Worm (Caenorhabditis elegans) whole organism, L4 larva: ENCODE results near the gene nlp-22.

Source experiments
- F26F4.8 ChIP-seq: fragments of 200-800 bp; sonication (Bioruptor generic); conservative IDR thresholded peaks from 2 replicates; pipeline ENCODE4 v1.3.6; 2022; ENCODE audit warnings: missing genetic modification characterization, missing compliant biosample characterization
- F37D6.2 ChIP-seq: sonication (generic microtip); optimal IDR thresholded peaks from 2 replicates; lab custom pipeline; 2016; ENCODE audit warnings: mild to moderate bottlenecking, missing genetic modification characterization, missing compliant biosample characterization
- F44E2.7 ChIP-seq: fragments of 200-800 bp; sonication (Bioruptor generic); IDR thresholded peaks from 2 replicates; pipeline ENCODE4 v2.1.2; 2022; ENCODE audit warnings: missing genetic modification characterization, missing compliant biosample characterization
- aly-2 ChIP-seq: sonication (generic microtip); optimal IDR thresholded peaks from 2 replicates; lab custom pipeline; 2018; ENCODE audit warnings: missing biosample characterization, missing genetic modification characterization
- arid-1 ChIP-seq: fragments of 200-800 bp; sonication (Bioruptor generic); conservative IDR thresholded peaks from 2 replicates; pipeline ENCODE4 v1.3.6; 2022; ENCODE audit warnings: missing genetic modification reagents, missing genetic modification characterization, missing compliant biosample characterization
- ctbp-1 ChIP-seq: fragments of 200-800 bp; sonication (Bioruptor generic); IDR thresholded peaks from 2 replicates; pipeline ENCODE4 v1.3.6; 2022; ENCODE audit warnings: missing genetic modification reagents, missing genetic modification characterization, missing compliant biosample characterization
- daf-19 ChIP-seq: fragments of 200-800 bp; sonication (Bioruptor generic); conservative IDR thresholded peaks from 2 replicates; pipeline ENCODE4 v1.3.6; 2022; ENCODE audit warnings: missing genetic modification characterization, missing compliant biosample characterization
- dmd-6 ChIP-seq: fragments of 200-800 bp; sonication (Bioruptor generic); IDR thresholded peaks from 2 replicates; pipeline ENCODE4 v1.3.6; 2022; ENCODE audit warnings: missing genetic modification reagents, missing genetic modification characterization, missing compliant biosample characterization
- dmd-8 ChIP-seq: fragments of 200-800 bp; sonication (Bioruptor generic); IDR thresholded peaks from 2 replicates; pipeline ENCODE4 v1.3.6; 2022; ENCODE audit warnings: missing genetic modification characterization, missing compliant biosample characterization
- dpl-1 ChIP-seq: fragments of 150-350 bp; optimal IDR thresholded peaks from 2 replicates; lab custom pipeline; 2014; ENCODE audit warnings: missing biosample characterization, missing genetic modification reagents, missing genetic modification characterization
- duxl-1 ChIP-seq: sonication (generic microtip); optimal IDR thresholded peaks from 2 replicates; lab custom pipeline; 2016; ENCODE audit warnings: mild to moderate bottlenecking, missing genetic modification characterization, moderate library complexity, missing compliant biosample characterization; ENCODE audit not compliant: poor library complexity
- dve-1 ChIP-seq: sonication (generic microtip); optimal IDR thresholded peaks from 2 replicates; lab custom pipeline; 2017; ENCODE audit warnings: antibody characterized with exemption, mild to moderate bottlenecking, missing genetic modification characterization, missing compliant biosample characterization; ENCODE audit not compliant: insufficient read depth
- egl-43 ChIP-seq: fragments of 200-800 bp; sonication (Bioruptor generic); IDR thresholded peaks from 2 replicates; pipeline ENCODE4 v1.3.6; 2022; ENCODE audit warnings: missing genetic modification reagents, missing genetic modification characterization, missing compliant biosample characterization
- hif-1 ChIP-seq, 2 experiments: sonication (generic microtip); optimal IDR thresholded peaks; 2 replicates each; lab custom pipeline; 2016 to 2017; ENCODE audit warnings: missing compliant biosample characterization in 2 of 2, missing genetic modification characterization in 2 of 2, missing genetic modification reagents in 2 of 2, missing genotype in 2 of 2, mild to moderate bottlenecking in 1 of 2
- hlh-11 ChIP-seq: fragments of 200-800 bp; sonication (Bioruptor generic); optimal IDR thresholded peaks from 2 replicates; lab custom pipeline; 2018; ENCODE audit warnings: mild to moderate bottlenecking, missing genetic modification characterization, missing compliant biosample characterization
- hlh-30 ChIP-seq: sonication (generic microtip); optimal IDR thresholded peaks from 2 replicates; lab custom pipeline; 2017; ENCODE audit warnings: antibody characterized with exemption, mild to moderate bottlenecking, missing genetic modification characterization, missing compliant biosample characterization; ENCODE audit not compliant: insufficient read depth
- hmg-1.1 ChIP-seq: fragments of 200-800 bp; sonication (Bioruptor generic); IDR thresholded peaks from 2 replicates; pipeline ENCODE4 v1.3.6; 2022; ENCODE audit warnings: missing genetic modification reagents, missing genetic modification characterization, missing compliant biosample characterization
- lsy-2 ChIP-seq, 2 experiments: fragments of 150-350 bp in 1 of 2; sonication (generic microtip) in 1 of 2; optimal IDR thresholded peaks; 2 replicates each; lab custom pipeline; 2014 to 2017; ENCODE audit warnings: missing biosample characterization in 2 of 2, missing genetic modification characterization in 2 of 2
- mdl-1 ChIP-seq, 2 experiments: fragments of 150-350 bp in 1 of 2; sonication (generic microtip) in 1 of 2; optimal IDR thresholded peaks; 2 replicates each; lab custom pipeline; 2014 to 2017; ENCODE audit warnings: missing biosample characterization in 2 of 2, missing genetic modification characterization in 2 of 2
- mep-1 ChIP-seq: fragments of 150-350 bp; sonication (generic microtip); optimal IDR thresholded peaks from 3 replicates; lab custom pipeline; 2014; ENCODE audit warnings: missing biosample characterization, missing genetic modification characterization
- mes-2 ChIP-seq: sonication (generic microtip); optimal IDR thresholded peaks from 2 replicates; lab custom pipeline; 2016; ENCODE audit warnings: missing genotype, mild to moderate bottlenecking, missing genetic modification characterization, missing compliant biosample characterization; ENCODE audit not compliant: poor library complexity, severe bottlenecking
- mxl-3 ChIP-seq: fragments of 200-800 bp; sonication (Bioruptor generic); optimal IDR thresholded peaks from 2 replicates; lab custom pipeline; 2018; ENCODE audit warnings: mild to moderate bottlenecking, missing genetic modification characterization, missing compliant biosample characterization
- nhr-10 ChIP-seq: fragments of 150-350 bp; optimal IDR thresholded peaks from 2 replicates; lab custom pipeline; 2014; ENCODE audit warnings: missing biosample characterization, missing genetic modification characterization
- nhr-102 ChIP-seq: sonication (generic microtip); optimal IDR thresholded peaks from 2 replicates; lab custom pipeline; 2016; ENCODE audit warnings: mild to moderate bottlenecking, missing genetic modification characterization, moderate library complexity, missing compliant biosample characterization
- nhr-25 ChIP-seq: sonication (generic microtip); optimal IDR thresholded peaks from 2 replicates; lab custom pipeline; 2017; ENCODE audit warnings: missing genetic modification characterization, mild to moderate bottlenecking, missing compliant biosample characterization, antibody characterized with exemption, moderate library complexity, borderline replicate concordance; ENCODE audit not compliant: insufficient read depth
- nhr-28 ChIP-seq: fragments of 150-350 bp; optimal IDR thresholded peaks from 2 replicates; lab custom pipeline; 2014; ENCODE audit warnings: missing biosample characterization, missing genetic modification characterization
- nhr-42 ChIP-seq: fragments of 200-800 bp; sonication (Bioruptor generic); IDR thresholded peaks from 2 replicates; pipeline ENCODE4 v1.3.6; 2022; ENCODE audit warnings: missing genetic modification characterization, missing compliant biosample characterization
- nhr-48 ChIP-seq: sonication (generic microtip); optimal IDR thresholded peaks from 2 replicates; lab custom pipeline; 2016; ENCODE audit warnings: mild to moderate bottlenecking, missing genetic modification characterization, missing compliant biosample characterization
- nhr-77 ChIP-seq: fragments of 150-350 bp; optimal IDR thresholded peaks from 2 replicates; lab custom pipeline; 2014; ENCODE audit warnings: missing biosample characterization, missing genetic modification characterization
- pha-4 ChIP-seq, 2 experiments: fragments of 150-350 bp in 1 of 2; fragments of 200-800 bp in 1 of 2; sonication (Bioruptor generic) in 1 of 2; IDR thresholded peaks in 1 of 2; optimal IDR thresholded peaks in 1 of 2; 2 replicates each; pipeline versions ENCODE4 v1.3.6 to Lab custom; 2014 to 2022; ENCODE audit warnings: missing genetic modification characterization in 2 of 2, missing genetic modification reagents in 2 of 2, missing biosample characterization in 1 of 2, missing compliant biosample characterization in 1 of 2
- rbr-2 ChIP-seq: sonication (generic microtip); optimal IDR thresholded peaks from 2 replicates; lab custom pipeline; 2016; ENCODE audit warnings: missing genotype, missing genetic modification characterization, missing compliant biosample characterization
- set-16 ChIP-seq: fragments of 200-800 bp; sonication (Bioruptor generic); IDR thresholded peaks from 2 replicates; pipeline ENCODE4 v1.3.6; 2022; ENCODE audit warnings: missing genetic modification reagents, missing genetic modification characterization, missing compliant biosample characterization
- skn-1 ChIP-seq: fragments of 150-350 bp; optimal IDR thresholded peaks from 2 replicates; lab custom pipeline; 2014; ENCODE audit warnings: missing biosample characterization, missing genetic modification characterization
- unc-39 ChIP-seq: sonication (generic microtip); optimal IDR thresholded peaks from 2 replicates; lab custom pipeline; 2017; ENCODE audit warnings: missing biosample characterization, missing genetic modification characterization
- unc-62 ChIP-seq, 3 experiments: fragments of 150-350 bp in 1 of 3; sonication (generic microtip); optimal IDR thresholded peaks in 2 of 3; peaks in 1 of 3; 1 replicate in 1 of 3; 2 replicates in 2 of 3; lab custom pipeline; 2014 to 2017; ENCODE audit warnings: missing biosample characterization in 3 of 3, missing genetic modification characterization in 3 of 3, missing genetic modification reagents in 3 of 3, missing genotype in 1 of 3
- vab-7 ChIP-seq: fragments of 200-800 bp; sonication (Bioruptor generic); IDR thresholded peaks from 2 replicates; pipeline ENCODE4 v1.3.6; 2022; ENCODE audit warnings: missing genetic modification reagents, missing genetic modification characterization, missing compliant biosample characterization
- zip-11 ChIP-seq: fragments of 200-800 bp; sonication (Bioruptor generic); IDR thresholded peaks from 2 replicates; pipeline ENCODE4 v1.3.6; 2022; ENCODE audit warnings: missing genetic modification characterization, missing compliant biosample characterization
- ztf-7 ChIP-seq: fragments of 150-350 bp; optimal IDR thresholded peaks from 2 replicates; lab custom pipeline; 2014; ENCODE audit warnings: missing biosample characterization, missing genetic modification characterization

The nlp-22 gene

DNA sequence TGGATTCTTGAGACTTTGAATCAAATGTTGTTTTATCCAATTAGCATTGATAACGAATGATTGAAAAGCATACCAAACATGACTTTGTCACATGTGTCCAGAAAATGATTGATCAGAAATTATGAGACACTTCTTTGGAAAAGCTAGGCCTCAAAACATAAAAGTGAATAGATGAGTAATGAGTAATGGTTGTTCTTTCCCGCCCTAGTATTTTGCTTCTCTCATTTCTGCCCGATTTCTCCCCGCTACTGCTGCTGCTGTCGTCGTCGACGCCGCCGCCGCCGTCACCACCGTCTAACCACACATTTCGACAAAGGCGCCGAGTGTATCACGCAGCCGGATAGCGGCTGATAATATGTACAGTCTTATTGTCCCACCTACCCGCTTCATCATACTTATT is 43.6 kb upstream of the nlp-22 start, which contains the start of gene F47G3.1 (continued):
- TF ChIP-seq pha-4 (GFP tag; IDR thresholded peaks at IDR 0.05; lab: Robert Waterston, UW) = no peak
- no peak for TF ChIP-seq pha-4 (tag; optimal IDR thresholded peaks at IDR 0.05; lab: Kevin White, UChicago)
- TF ChIP-seq, all 104 proteins: peak for 4

- TF ChIP-seq nhr-25 (tag; lab: Kevin White, UChicago) = no peak
- TF ChIP-seq dpl-1 = peak; percentile 64
- TF ChIP-seq lsy-2 (tag; optimal IDR thresholded peaks at IDR 0.05; lab: Kevin White, UChicago) = peak in 1 of 2 experiments; percentile 78
- TF ChIP-seq nhr-48 (tag; lab: Kevin White, UChicago) = no peak
- peak; percentile 15 for TF ChIP-seq ztf-7 (tag; lab: Kevin White, UChicago)
- TF ChIP-seq dve-1 (tag; lab: Kevin White, UChicago) = peak; percentile 66
- TF ChIP-seq duxl-1 (tag; lab: Kevin White, UChicago) = peak; percentile 2
- TF ChIP-seq set-16 (GFP tag; lab: Robert Waterston, UW) = no peak
- peak; percentile 42 for TF ChIP-seq nhr-102 (tag; lab: Kevin White, UChicago)
- no peak for TF ChIP-seq unc-39 (tag; lab: Kevin White, UChicago)
- no peak for TF ChIP-seq nhr-10
- TF ChIP-seq pha-4 (GFP tag; IDR thresholded peaks at IDR 0.05; lab: Robert Waterston, UW) = no peak
- TF ChIP-seq pha-4 (tag; optimal IDR thresholded peaks at IDR 0.05; lab: Kevin White, UChicago) = no peak
- TF ChIP-seq daf-19 (GFP tag; lab: Robert Waterston, UW) = no peak
- peak; percentile 74 for TF ChIP-seq mep-1 (tag; lab: Kevin White, UChicago)
- TF ChIP-seq hlh-30 (tag; lab: Kevin White, UChicago) = peak; percentile 60
- TF ChIP-seq hmg-1.1 = peak; percentile 73
- TF ChIP-seq mxl-3 (GFP tag; lab: Kevin White, UChicago) = peak; percentile 5
- peak; percentile 54 for TF ChIP-seq rbr-2 (tag; lab: Kevin White, UChicago)
- TF ChIP-seq hif-1 (tag; optimal IDR thresholded peaks at IDR 0.05; lab: Kevin White, UChicago) = peak in 1 of 2 experiments; percentile 11
- peak; percentile 73 for TF ChIP-seq mes-2 (tag; lab: Kevin White, UChicago)
- TF ChIP-seq skn-1 (tag; lab: Kevin White, UChicago) = no peak
- TF ChIP-seq nhr-28 (tag; lab: Kevin White, UChicago) = peak; percentile 55
- no peak for TF ChIP-seq ctbp-1 (GFP tag; lab: Robert Waterston, UW)
- TF ChIP-seq unc-62 (GFP tag; optimal IDR thresholded peaks at IDR 0.05 in 1 of 2; lab: Kevin White, UChicago) = no peak
- no peak for TF ChIP-seq unc-62 (tag; optimal IDR thresholded peaks at IDR 0.05; lab: Kevin White, UChicago)
- TF ChIP-seq F37D6.2 (tag; lab: Kevin White, UChicago) = peak; percentile 9
- peak in 1 of 2 experiments; percentile 31 for TF ChIP-seq mdl-1 (tag; optimal IDR thresholded peaks at IDR 0.05; lab: Kevin White, UChicago)
- no peak for TF ChIP-seq F26F4.8 (GFP tag; lab: Robert Waterston, UW)
- no peak for TF ChIP-seq dmd-8 (GFP tag; lab: Robert Waterston, UW)
- TF ChIP-seq nhr-42 (GFP tag; lab: Robert Waterston, UW) = no peak
- TF ChIP-seq arid-1 (GFP tag; lab: Robert Waterston, UW) = no peak
- TF ChIP-seq aly-2 (tag; lab: Kevin White, UChicago) = no peak
- TF ChIP-seq zip-11 (GFP tag; lab: Robert Waterston, UW) = no peak
- no peak for TF ChIP-seq vab-7
- peak; percentile 54 for TF ChIP-seq hlh-11 (tag; lab: Kevin White, UChicago)
- TF ChIP-seq egl-43 (GFP tag; lab: Robert Waterston, UW) = no peak
- no peak for TF ChIP-seq F44E2.7
- TF ChIP-seq dmd-6 (GFP tag; lab: Robert Waterston, UW) = peak; percentile 57
- TF ChIP-seq nhr-77 (tag; lab: Kevin White, UChicago) = peak; percentile 9
Measured at ce11 chrX:2382227-2382626, 40.3 kb upstream of the nlp-22 start.
